Worm (Caenorhabditis elegans) whole organism, L3 larva: ENCODE results near the gene F28B4.4.

ENCODE experiments used
- aly-2 ChIP-seq: fragments of 150-350 bp; optimal IDR thresholded peaks from 2 replicates; lab custom pipeline; 2014; ENCODE audit warnings: missing biosample characterization, missing genetic modification characterization
- ama-1 ChIP-seq: fragments of 150-350 bp; optimal IDR thresholded peaks from 2 replicates; lab custom pipeline; 2018
- ceh-9 ChIP-seq: sonication (generic microtip); optimal IDR thresholded peaks from 2 replicates; lab custom pipeline; 2018; ENCODE audit warnings: missing biosample characterization, missing genetic modification characterization
- egl-27 ChIP-seq: sonication (generic microtip); optimal IDR thresholded peaks from 4 replicates; lab custom pipeline; 2017; ENCODE audit warnings: missing biosample characterization, missing genetic modification reagents, missing genetic modification characterization
- elt-2 ChIP-seq: sonication (generic microtip); optimal IDR thresholded peaks from 2 replicates; lab custom pipeline; 2016; ENCODE audit warnings: missing genetic modification reagents, mild to moderate bottlenecking, missing genetic modification characterization, missing compliant biosample characterization
- elt-3 ChIP-seq, 3 experiments: fragments of 150-350 bp in 1 of 3; sonication (generic microtip) in 2 of 3; optimal IDR thresholded peaks; 2 replicates in 2 of 3; 4 replicates in 1 of 3; lab custom pipeline; 2014 to 2017; ENCODE audit warnings: missing biosample characterization in 3 of 3, missing genetic modification characterization in 3 of 3
- lin-15B ChIP-seq: fragments of 150-350 bp; optimal IDR thresholded peaks from 2 replicates; lab custom pipeline; 2014; ENCODE audit warnings: missing biosample characterization, missing genetic modification characterization
- nhr-237 ChIP-seq: fragments of 150-350 bp; optimal IDR thresholded peaks from 2 replicates; lab custom pipeline; 2014; ENCODE audit warnings: missing biosample characterization, missing genetic modification characterization
- nhr-67 ChIP-seq: fragments of 150-350 bp; optimal IDR thresholded peaks from 2 replicates; lab custom pipeline; 2014; ENCODE audit warnings: missing biosample characterization, missing genetic modification characterization
- pha-4 ChIP-seq: fragments of 150-350 bp; optimal IDR thresholded peaks from 2 replicates; lab custom pipeline; 2014; ENCODE audit warnings: missing biosample characterization, missing genetic modification reagents, missing genetic modification characterization
- pqm-1 ChIP-seq: fragments of 150-350 bp; optimal IDR thresholded peaks from 2 replicates; lab custom pipeline; 2017; ENCODE audit warnings: missing biosample characterization, missing genetic modification characterization, inconsistent platforms
- unc-62 ChIP-seq: fragments of 150-350 bp; sonication (generic microtip); optimal IDR thresholded peaks from 4 replicates; lab custom pipeline; 2014; ENCODE audit warnings: missing biosample characterization, missing genetic modification reagents, missing genetic modification characterization

- no peak for TF ChIP-seq nhr-237
- no peak for TF ChIP-seq nhr-67 (tag; lab: Kevin White, UChicago)
- no peak for TF ChIP-seq aly-2
- TF ChIP-seq elt-2 (tag; lab: Kevin White, UChicago): peak; percentile 65
- no peak for TF ChIP-seq elt-3 (tag; optimal IDR thresholded peaks at IDR 0.05; lab: Kevin White, UChicago)
- no peak for TF ChIP-seq pha-4 (tag; lab: Kevin White, UChicago)
- TF ChIP-seq ama-1 (lab: Kevin White, UChicago): no peak
- peak; percentile 23 for TF ChIP-seq pqm-1 (tag; lab: Kevin White, UChicago)
- no peak for TF ChIP-seq egl-27
- TF ChIP-seq lin-15B (tag; lab: Kevin White, UChicago): no peak
- TF ChIP-seq ceh-9 (tag; lab: Kevin White, UChicago): no peak
- no peak for TF ChIP-seq unc-62
Observed at ce11 chrX:3244402-3244801, 35.0 kb upstream of the F28B4.4 start.
